Fruit fly (Drosophila melanogaster): ENCODE results near the gene mesh.

dm6 chr3R:31240023-31240422 lies 44.5 kb upstream of the mesh start:
- TF ChIP-seq usp (GFP tag; optimal IDR thresholded peaks at IDR 0.05) = no peak
- no peak for TF ChIP-seq Myc (optimal IDR thresholded peaks at IDR 0.05)
